Worm (Caenorhabditis elegans) whole organism, late embryonic: ENCODE data around the gene gld-3.
"Not testable (repeated sequence)": the region's sequence is repeated elsewhere in the genome, so short reads cannot be mapped to it uniquely, and the experiment has no call there.

Source experiments
- ceh-30 ChIP-seq: fragments of 150-350 bp; optimal IDR thresholded peaks from 2 replicates; lab custom pipeline; 2014; ENCODE audit warnings: missing biosample characterization, missing genetic modification characterization
- ceh-6 ChIP-seq: fragments of 200-800 bp; sonication (Bioruptor generic); optimal IDR thresholded peaks from 2 replicates; lab custom pipeline; 2018; ENCODE audit warnings: mild to moderate bottlenecking, missing genetic modification characterization, missing compliant biosample characterization
- dve-1 ChIP-seq: sonication (generic microtip); optimal IDR thresholded peaks from 2 replicates; lab custom pipeline; 2017; ENCODE audit warnings: antibody characterized with exemption, mild to moderate bottlenecking, missing genetic modification characterization, missing compliant biosample characterization
- ets-4 ChIP-seq: sonication (generic microtip); optimal IDR thresholded peaks from 2 replicates; lab custom pipeline; 2016; ENCODE audit warnings: missing genetic modification characterization, missing compliant biosample characterization
- lin-11 ChIP-seq: fragments of 200-800 bp; sonication (Bioruptor generic); optimal IDR thresholded peaks from 2 replicates; lab custom pipeline; 2018; ENCODE audit warnings: mild to moderate bottlenecking, missing genetic modification characterization, missing compliant biosample characterization
- mec-3 ChIP-seq: sonication (generic microtip); optimal IDR thresholded peaks from 2 replicates; lab custom pipeline; 2016; ENCODE audit warnings: borderline replicate concordance, missing genetic modification characterization, missing compliant biosample characterization
- pag-3 ChIP-seq: sonication (generic microtip); optimal IDR thresholded peaks from 2 replicates; lab custom pipeline; 2016; ENCODE audit warnings: missing compliant biosample characterization, missing genetic modification characterization, borderline replicate concordance
- ztf-16 ChIP-seq: sonication (generic microtip); optimal IDR thresholded peaks from 2 replicates; lab custom pipeline; 2017; ENCODE audit warnings: missing genetic modification characterization, missing compliant biosample characterization

ce11 chrII:7084021-7084420, 48.4 kb upstream of the gld-3 start, which contains the start of the genes T02G5.14 and T02G5.15:
- not testable (repeated sequence) for TF ChIP-seq ets-4; ceh-30; lin-11; mec-3; ztf-16; pag-3 (tag; lab: Kevin White, UChicago); ceh-6 (GFP tag; lab: Kevin White, UChicago); dve-1 (tag; lab: Kevin White, UChicago)
